Worm (Caenorhabditis elegans) whole organism, early embryonic: ENCODE measurements around the gene epg-9.

ENCODE experiments used
- B0310.2 ChIP-seq: sonication (generic microtip); optimal IDR thresholded peaks from 2 replicates; lab custom pipeline; 2016; ENCODE audit warnings: mild to moderate bottlenecking, missing genetic modification characterization, missing compliant biosample characterization
- F13C5.2 ChIP-seq: sonication (generic microtip); optimal IDR thresholded peaks from 2 replicates; lab custom pipeline; 2017; ENCODE audit warnings: mild to moderate bottlenecking, missing genetic modification characterization, inconsistent platforms, missing compliant biosample characterization
- aly-1 ChIP-seq: sonication (generic microtip); optimal IDR thresholded peaks from 2 replicates; lab custom pipeline; 2016; ENCODE audit warnings: missing genetic modification characterization, missing compliant biosample characterization
- ama-1 ChIP-seq: fragments of 150-350 bp; optimal IDR thresholded peaks from 2 replicates; lab custom pipeline; 2014
- ceh-13 ChIP-seq: fragments of 200-800 bp; sonication (Bioruptor generic); optimal IDR thresholded peaks from 2 replicates; lab custom pipeline; 2018; ENCODE audit warnings: mild to moderate bottlenecking, missing genetic modification characterization, missing compliant biosample characterization
- ceh-36 ChIP-seq: sonication (generic microtip); optimal IDR thresholded peaks from 2 replicates; lab custom pipeline; 2016; ENCODE audit warnings: missing genetic modification characterization, inconsistent platforms, missing compliant biosample characterization
- ets-7 ChIP-seq: sonication (generic microtip); optimal IDR thresholded peaks from 2 replicates; lab custom pipeline; 2016; ENCODE audit warnings: missing genotype, missing genetic modification characterization, missing compliant biosample characterization
- flt-1 ChIP-seq: fragments of 200-800 bp; sonication (Bioruptor generic); IDR thresholded peaks from 2 replicates; pipeline ENCODE4 v1.3.6; 2022; ENCODE audit warnings: missing genetic modification characterization, missing compliant biosample characterization
- hmbx-1 ChIP-seq: sonication (generic microtip); optimal IDR thresholded peaks from 2 replicates; lab custom pipeline; 2016; ENCODE audit warnings: mild to moderate bottlenecking, missing genetic modification characterization, missing compliant biosample characterization
- hmg-4 ChIP-seq: fragments of 200-800 bp; sonication (Bioruptor generic); optimal IDR thresholded peaks from 2 replicates; lab custom pipeline; 2018; ENCODE audit warnings: mild to moderate bottlenecking, missing genetic modification characterization, missing compliant biosample characterization
- hnd-1 ChIP-seq: sonication (generic microtip); optimal IDR thresholded peaks from 2 replicates; lab custom pipeline; 2016; ENCODE audit warnings: missing genetic modification characterization, missing compliant biosample characterization

- no peak for TF ChIP-seq hnd-1 (tag; lab: Kevin White, UChicago)
- TF ChIP-seq hmbx-1 (tag; lab: Kevin White, UChicago) = no peak
- TF ChIP-seq B0310.2 = no peak
- no peak for TF ChIP-seq ets-7
- no peak for TF ChIP-seq flt-1
- TF ChIP-seq ama-1 (lab: Kevin White, UChicago) = no peak
- TF ChIP-seq ceh-13 (GFP tag; lab: Kevin White, UChicago) = no peak
- TF ChIP-seq hmg-4 (GFP tag; lab: Kevin White, UChicago) = no peak
- TF ChIP-seq aly-1 (tag; lab: Kevin White, UChicago) = no peak
- no peak for TF ChIP-seq F13C5.2
- no peak for TF ChIP-seq ceh-36 (tag; lab: Kevin White, UChicago)
These were observed 48.7 kb upstream of the epg-9 start for ce11 chrIV:2552276-2552675.
